Fruit fly (Drosophila melanogaster) whole organism, prepupa: ENCODE results near the gene CG33700.

Experiments
- Blimp-1 ChIP-seq: fragments of 200-800 bp; sonication (Bioruptor generic); optimal IDR thresholded peaks from 3 replicates; lab custom pipeline; 2017; ENCODE audit warnings: missing biosample characterization, missing genetic modification characterization, mild to moderate bottlenecking, moderate library complexity, missing genetic modification reagents
- CG10631 ChIP-seq: fragments of 200-800 bp; sonication (Bioruptor generic); optimal IDR thresholded peaks from 2 replicates; lab custom pipeline; 2016; ENCODE audit warnings: missing biosample characterization, missing genetic modification characterization
- CG11294 ChIP-seq: fragments of 200-800 bp; sonication (Bioruptor generic); IDR thresholded peaks from 2 replicates; pipeline ENCODE4 v1.3.6; 2022; ENCODE audit warnings: missing biosample characterization, missing genetic modification characterization
- CG11762 ChIP-seq: fragments of 200-800 bp; sonication (Bioruptor generic); optimal IDR thresholded peaks from 3 replicates; lab custom pipeline; 2016; ENCODE audit warnings: missing biosample characterization, missing genetic modification characterization; ENCODE audit not compliant: insufficient read depth
- CG11902 ChIP-seq: fragments of 200-800 bp; sonication (Bioruptor generic); optimal IDR thresholded peaks from 3 replicates; lab custom pipeline; 2016; ENCODE audit warnings: missing biosample characterization, missing genetic modification characterization
- CG1621 ChIP-seq: fragments of 200-800 bp; sonication (Bioruptor generic); optimal IDR thresholded peaks from 3 replicates; lab custom pipeline; 2018; ENCODE audit warnings: missing biosample characterization, mild to moderate bottlenecking, missing genetic modification characterization
- CG3032 ChIP-seq: fragments of 200-800 bp; optimal IDR thresholded peaks from 2 replicates; lab custom pipeline; 2019; ENCODE audit warnings: missing biosample characterization, mild to moderate bottlenecking, missing genetic modification characterization, moderate library complexity
- CG31627 ChIP-seq: fragments of 200-800 bp; sonication (Bioruptor generic); optimal IDR thresholded peaks from 3 replicates; lab custom pipeline; 2016; ENCODE audit warnings: missing biosample characterization, missing genetic modification characterization
- CG32006 ChIP-seq: fragments of 200-800 bp; sonication (Bioruptor generic); optimal IDR thresholded peaks from 3 replicates; lab custom pipeline; 2017; ENCODE audit warnings: missing biosample characterization, mild to moderate bottlenecking, missing genetic modification characterization
- CG4318 ChIP-seq: fragments of 200-800 bp; sonication (Bioruptor generic); optimal IDR thresholded peaks from 3 replicates; lab custom pipeline; 2017; ENCODE audit warnings: missing biosample characterization, mild to moderate bottlenecking, missing genetic modification characterization
- CG6276 ChIP-seq: fragments of 200-800 bp; sonication (Bioruptor generic); optimal IDR thresholded peaks from 2 replicates; lab custom pipeline; 2017; ENCODE audit warnings: missing biosample characterization, mild to moderate bottlenecking, missing genetic modification characterization
- CG6792 ChIP-seq: fragments of 200-800 bp; sonication (Bioruptor generic); optimal IDR thresholded peaks from 3 replicates; lab custom pipeline; 2016; ENCODE audit warnings: missing biosample characterization, missing genetic modification characterization
- CG7368 ChIP-seq: fragments of 200-800 bp; sonication (Bioruptor generic); optimal IDR thresholded peaks from 3 replicates; lab custom pipeline; 2016; ENCODE audit warnings: missing biosample characterization, missing genetic modification characterization
- CG8119 ChIP-seq: fragments of 200-800 bp; sonication (Bioruptor generic); IDR thresholded peaks from 3 replicates; pipeline ENCODE4 v1.3.6; 2022; ENCODE audit warnings: missing biosample characterization, missing genetic modification characterization
- CG8319 ChIP-seq: fragments of 200-800 bp; sonication (Bioruptor generic); optimal IDR thresholded peaks from 3 replicates; lab custom pipeline; 2016; ENCODE audit warnings: missing biosample characterization, missing genetic modification characterization
- CG9139 ChIP-seq: fragments of 200-800 bp; sonication (Bioruptor generic); optimal IDR thresholded peaks from 3 replicates; lab custom pipeline; 2017; ENCODE audit warnings: missing biosample characterization, mild to moderate bottlenecking, missing genetic modification characterization
- Eip75B ChIP-seq: fragments of 200-800 bp; sonication (Bioruptor generic); optimal IDR thresholded peaks from 3 replicates; lab custom pipeline; 2016; ENCODE audit warnings: missing biosample characterization, missing genetic modification characterization
- Eip78C ChIP-seq: fragments of 200-800 bp; sonication (Bioruptor generic); peaks from one replicate; lab custom pipeline; 2016; ENCODE audit warnings: missing biosample characterization, missing genetic modification characterization
- Ets21C ChIP-seq: fragments of 200-800 bp; sonication (Bioruptor generic); optimal IDR thresholded peaks from 3 replicates; lab custom pipeline; 2016; ENCODE audit warnings: missing biosample characterization, missing genetic modification characterization
- Hr39 ChIP-seq: fragments of 200-800 bp; sonication (Bioruptor generic); optimal IDR thresholded peaks from 2 replicates; lab custom pipeline; 2016; ENCODE audit warnings: missing biosample characterization, missing genetic modification characterization
- Hr4 ChIP-seq: fragments of 200-800 bp; sonication (Bioruptor generic); optimal IDR thresholded peaks from 3 replicates; lab custom pipeline; 2016; ENCODE audit warnings: missing biosample characterization, missing genetic modification characterization
- Lpt ChIP-seq: fragments of 200-800 bp; sonication (Bioruptor generic); optimal IDR thresholded peaks from 3 replicates; lab custom pipeline; 2016; ENCODE audit warnings: missing biosample characterization, missing genetic modification characterization
- Met ChIP-seq: fragments of 200-800 bp; sonication (Bioruptor generic); optimal IDR thresholded peaks from 3 replicates; lab custom pipeline; 2016; ENCODE audit warnings: missing biosample characterization, missing genetic modification characterization
- OdsH ChIP-seq: fragments of 200-800 bp; sonication (Bioruptor generic); optimal IDR thresholded peaks from 3 replicates; lab custom pipeline; 2016; ENCODE audit warnings: missing biosample characterization, missing genetic modification characterization
- Smox ChIP-seq: fragments of 200-800 bp; sonication (Bioruptor generic); optimal IDR thresholded peaks from 3 replicates; lab custom pipeline; 2016; ENCODE audit warnings: missing biosample characterization, missing genetic modification characterization
- Sox14 ChIP-seq: fragments of 200-800 bp; sonication (Bioruptor generic); optimal IDR thresholded peaks from 3 replicates; lab custom pipeline; 2016; ENCODE audit warnings: missing biosample characterization, missing genetic modification characterization
- Sox15 ChIP-seq: fragments of 200-800 bp; sonication (Bioruptor generic); optimal IDR thresholded peaks from 3 replicates; lab custom pipeline; 2016; ENCODE audit warnings: missing biosample characterization, missing genetic modification characterization
- cyc ChIP-seq: fragments of 200-800 bp; sonication (Bioruptor generic); optimal IDR thresholded peaks from 3 replicates; lab custom pipeline; 2016; ENCODE audit warnings: missing biosample characterization, missing genetic modification characterization
- dsx ChIP-seq: fragments of 200-800 bp; optimal IDR thresholded peaks from 3 replicates; lab custom pipeline; 2019; ENCODE audit warnings: missing biosample characterization, mild to moderate bottlenecking, missing genetic modification characterization, moderate library complexity; ENCODE audit not compliant: poor library complexity, severe bottlenecking
- esn ChIP-seq: fragments of 200-800 bp; sonication (Bioruptor generic); optimal IDR thresholded peaks from 2 replicates; lab custom pipeline; 2016; ENCODE audit warnings: missing biosample characterization, mild to moderate bottlenecking, missing genetic modification characterization, moderate library complexity
- fd59A ChIP-seq: fragments of 200-800 bp; sonication (Bioruptor generic); optimal IDR thresholded peaks from 2 replicates; lab custom pipeline; 2017; ENCODE audit warnings: missing biosample characterization, mild to moderate bottlenecking, missing genetic modification characterization, missing genetic modification reagents
- fd85E ChIP-seq: fragments of 200-800 bp; sonication (Bioruptor generic); optimal IDR thresholded peaks from 3 replicates; lab custom pipeline; 2016; ENCODE audit warnings: missing biosample characterization, missing genetic modification characterization
- net ChIP-seq: fragments of 200-800 bp; sonication (Bioruptor generic); optimal IDR thresholded peaks from 3 replicates; lab custom pipeline; 2016; ENCODE audit warnings: missing biosample characterization, missing genetic modification characterization
- pdm3 ChIP-seq: fragments of 200-800 bp; sonication (Bioruptor generic); optimal IDR thresholded peaks from 3 replicates; lab custom pipeline; 2016; ENCODE audit warnings: missing biosample characterization, missing genetic modification characterization
- salr ChIP-seq, 2 experiments: fragments of 200-800 bp; sonication (Bioruptor generic); optimal IDR thresholded peaks; 3 replicates each; lab custom pipeline; 2016 to 2018; ENCODE audit warnings: missing biosample characterization in 2 of 2, missing genetic modification characterization in 2 of 2, mild to moderate bottlenecking in 1 of 2
- spab ChIP-seq: fragments of 200-800 bp; sonication (Bioruptor generic); optimal IDR thresholded peaks from 2 replicates; lab custom pipeline; 2017; ENCODE audit warnings: missing biosample characterization, mild to moderate bottlenecking, missing genetic modification characterization, missing genetic modification reagents
- ss ChIP-seq, 2 experiments: fragments of 200-800 bp; sonication (Bioruptor generic); optimal IDR thresholded peaks; 2 replicates in 1 of 2; 3 replicates in 1 of 2; lab custom pipeline; 2017 to 2018; ENCODE audit warnings: mild to moderate bottlenecking in 2 of 2, missing biosample characterization in 2 of 2, missing genetic modification characterization in 2 of 2, moderate library complexity in 1 of 2
- svp ChIP-seq: fragments of 200-800 bp; sonication (Bioruptor generic); peaks from one replicate; lab custom pipeline; 2016; ENCODE audit warnings: missing biosample characterization, missing genetic modification characterization
- topi ChIP-seq: fragments of 200-800 bp; sonication (Bioruptor generic); optimal IDR thresholded peaks from 3 replicates; lab custom pipeline; 2016; ENCODE audit warnings: missing biosample characterization, missing genetic modification characterization
- vri ChIP-seq: fragments of 200-800 bp; sonication (Bioruptor generic); optimal IDR thresholded peaks from 3 replicates; lab custom pipeline; 2016; ENCODE audit warnings: missing biosample characterization, mild to moderate bottlenecking, missing genetic modification characterization

The CG33700 gene

dm6 chr3L:9476829-9477228 lies 48.5 kb downstream of the CG33700 start, which contains the start of the genes Uch-L5 and Jarid2 (continued):
- TF ChIP-seq CG9139 (no peak), vri (peak; percentile 13), OdsH (no peak), CG3032 (tag; lab: Kevin White, UChicago) (peak; percentile 27), Sox14 (GFP tag; lab: Kevin White, UChicago) (peak; percentile 92), esn (GFP tag; lab: Kevin White, UChicago) (peak; percentile 72), CG1621 (peak; percentile 59), spab (GFP tag; lab: Kevin White, UChicago) (no peak)

dm6 chr3L:9471151-9471903 lies 54.0 kb downstream of the CG33700 start:
- no peak for TF ChIP-seq CG8119

- TF ChIP-seq Eip78C (GFP tag; lab: Kevin White, UChicago) (peak; percentile 19), Blimp-1 (GFP tag; lab: Kevin White, UChicago) (no peak)
- TF ChIP-seq, all 60 proteins: peak for 1
Observed at dm6 chr3L:9469079-9469478, 56.3 kb downstream of the CG33700 start.

dm6 chr3L:9468261-9468890 lies 57.0 kb downstream of the CG33700 start:
- TF ChIP-seq Hr4 (peak; percentile 59), cyc (peak; percentile 3), Smox (GFP tag; lab: Kevin White, UChicago) (peak; percentile 32), salr (GFP tag; optimal IDR thresholded peaks at IDR 0.05; lab: Kevin White, UChicago) (peak in 1 of 2 experiments; percentile 45), CG10631 (GFP tag; lab: Kevin White, UChicago) (no peak), CG32006 (GFP tag; lab: Kevin White, UChicago) (peak; percentile 62), ss (GFP tag; optimal IDR thresholded peaks at IDR 0.05; lab: Kevin White, UChicago) (no peak), topi (GFP tag; lab: Kevin White, UChicago) (peak; percentile 23), Met (GFP tag; lab: Kevin White, UChicago) (peak; percentile 17), Hr39 (GFP tag; lab: Kevin White, UChicago) (peak; percentile 19), Sox15 (GFP tag; lab: Kevin White, UChicago) (no peak), fd85E (GFP tag; lab: Kevin White, UChicago) (no peak), svp (GFP tag; lab: Kevin White, UChicago) (peak; percentile 67), pdm3 (peak; percentile 28), CG7368 (no peak), Eip78C (GFP tag; lab: Kevin White, UChicago) (peak; percentile 66), Sox14 (GFP tag; lab: Kevin White, UChicago) (peak; percentile 20), CG4318 (GFP tag; lab: Kevin White, UChicago) (peak; percentile 9), CG8119 (no peak), CG8319 (no peak), CG31627 (GFP tag; lab: Kevin White, UChicago) (peak; percentile 29), fd59A (GFP tag; lab: Kevin White, UChicago) (no peak), net (GFP tag; lab: Kevin White, UChicago) (peak; percentile 8), OdsH (peak; percentile 46), CG3032 (tag; lab: Kevin White, UChicago) (no peak)
- TF ChIP-seq, all 60 proteins: peak for 16

dm6 chr3L:9467763-9468206 lies 57.6 kb downstream of the CG33700 start:
- TF ChIP-seq CG32006 (GFP tag; lab: Kevin White, UChicago) (no peak), Eip75B (no peak), CG11762 (GFP tag; lab: Kevin White, UChicago) (no peak), dsx (GFP tag; lab: Kevin White, UChicago) (no peak), net (GFP tag; lab: Kevin White, UChicago) (peak; percentile 44), CG6276 (GFP tag; lab: Kevin White, UChicago) (peak; percentile 73), spab (GFP tag; lab: Kevin White, UChicago) (peak; percentile 2), CG11294 (GFP tag; lab: Robert Waterston, UW) (no peak; the same call in 1 of the 2 replicates), topi (GFP tag; lab: Kevin White, UChicago) (no peak), salr (GFP tag; optimal IDR thresholded peaks at IDR 0.05; lab: Kevin White, UChicago) (peak in 1 of 2 experiments; percentile 11), CG3032 (tag; lab: Kevin White, UChicago) (no peak), Lpt (peak; percentile 48), CG6792 (no peak), esn (GFP tag; lab: Kevin White, UChicago) (no peak), CG7368 (no peak), CG8319 (no peak), CG4318 (GFP tag; lab: Kevin White, UChicago) (no peak), Hr4 (no peak), fd59A (GFP tag; lab: Kevin White, UChicago) (no peak), Ets21C (GFP tag; lab: Kevin White, UChicago) (no peak), CG11902 (GFP tag; lab: Kevin White, UChicago) (no peak)
